ENCODE assay signal across 5 fruit fly cellular contexts in genomic region chr3R:29506581-29506980, dm6.
TF ChIP-seq lines count a peak whose summit lies in the region.

No protein-coding gene starts in this region.

- no peak for TF ChIP-seq CTCF in whole organism, embryonic (GFP tag; optimal IDR thresholded peaks at IDR 0.05; lab: Kevin White, UChicago)

TF ChIP-seq in whole organism, 6 proteins besides CTCF, POLR2A, EP300 and RAD21:
- TF ChIP-seq usp (GFP tag; optimal IDR thresholded peaks at IDR 0.05; lab: Kevin White, UChicago) (no peak), Dll (optimal IDR thresholded peaks at IDR 0.05; lab: Kevin White, UChicago) (peak; percentile 35)

TF ChIP-seq in whole organism, embryonic, 481 proteins besides CTCF, POLR2A, EP300 and RAD21 (continues in another document):
- TF ChIP-seq CG10462 (GFP tag; optimal IDR thresholded peaks at IDR 0.05; lab: Kevin White, UChicago) (no peak), vvl (GFP tag; IDR thresholded peaks at IDR 0.05; lab: Robert Waterston, UW) (0 out of 2 replicates have a peak, but pooled peaks have one; percentile 33), gcm2 (GFP tag; optimal IDR thresholded peaks at IDR 0.05; lab: Kevin White, UChicago) (no peak), CoRest (tag; optimal IDR thresholded peaks at IDR 0.05; lab: Kevin White, UChicago) (no peak), usp (GFP tag; optimal IDR thresholded peaks at IDR 0.05; lab: Kevin White, UChicago) (no peak), ken (GFP tag; IDR thresholded peaks at IDR 0.05; lab: Robert Waterston, UW) (no peak), Poxn (GFP tag; IDR thresholded peaks at IDR 0.05; lab: Robert Waterston, UW) (no peak), danr (GFP tag; IDR thresholded peaks at IDR 0.05; lab: Robert Waterston, UW) (0 out of 2 replicates have a peak, but pooled peaks have one; percentile 8), CG9797 (GFP tag; optimal IDR thresholded peaks at IDR 0.05; lab: Kevin White, UChicago) (no peak), CG17829 (tag; optimal IDR thresholded peaks at IDR 0.05; lab: Kevin White, UChicago) (peak; percentile 27), sc (optimal IDR thresholded peaks at IDR 0.05; lab: Kevin White, UChicago) (no peak), sc (GFP tag; optimal IDR thresholded peaks at IDR 0.05; lab: Kevin White, UChicago) (no peak), unpg (GFP tag; optimal IDR thresholded peaks at IDR 0.05; lab: Kevin White, UChicago) (no peak), Xrp1 (GFP tag; IDR thresholded peaks at IDR 0.05; lab: Robert Waterston, UW) (peak; percentile 54; the same call in 1 of the 2 replicates), CG3407 (GFP tag; optimal IDR thresholded peaks at IDR 0.05; lab: Kevin White, UChicago) (no peak), CG9727 (GFP tag; optimal IDR thresholded peaks at IDR 0.05; lab: Kevin White, UChicago) (no peak), CG12104 (GFP tag; optimal IDR thresholded peaks at IDR 0.05; lab: Kevin White, UChicago) (no peak), CG17912 (GFP tag; optimal IDR thresholded peaks at IDR 0.05; lab: Kevin White, UChicago) (no peak), CG10959 (GFP tag; IDR thresholded peaks at IDR 0.05; lab: Robert Waterston, UW) (no peak), chn (GFP tag; optimal IDR thresholded peaks at IDR 0.05; lab: Kevin White, UChicago) (no peak), Usf (GFP tag; optimal IDR thresholded peaks at IDR 0.05; lab: Kevin White, UChicago) (no peak), CG17186 (GFP tag; optimal IDR thresholded peaks at IDR 0.05; lab: Kevin White, UChicago) (no peak), croc (GFP tag; conservative IDR thresholded peaks at IDR 0.05; lab: Robert Waterston, UW) (no peak)

TF ChIP-seq in whole organism, prepupa, 60 proteins besides CTCF, POLR2A, EP300 and RAD21 (continues in another document):
- TF ChIP-seq CG6854 (GFP tag; optimal IDR thresholded peaks at IDR 0.05; lab: Kevin White, UChicago), result no peak
- peak; percentile 16 for TF ChIP-seq achi (GFP tag; optimal IDR thresholded peaks at IDR 0.05; lab: Kevin White, UChicago)
- TF ChIP-seq CG10631 (GFP tag; optimal IDR thresholded peaks at IDR 0.05; lab: Kevin White, UChicago), result peak; percentile 48
- peak; percentile 80 for TF ChIP-seq Ets96B (tag; optimal IDR thresholded peaks at IDR 0.05; lab: Kevin White, UChicago)
- TF ChIP-seq fd59A (GFP tag; optimal IDR thresholded peaks at IDR 0.05; lab: Kevin White, UChicago), result peak; percentile 1
- peak; percentile 36 for TF ChIP-seq CG8632 (GFP tag; optimal IDR thresholded peaks at IDR 0.05; lab: Kevin White, UChicago)
- TF ChIP-seq CG10669 (GFP tag; optimal IDR thresholded peaks at IDR 0.05; lab: Kevin White, UChicago), result no peak
- TF ChIP-seq CG7368 (GFP tag; optimal IDR thresholded peaks at IDR 0.05; lab: Kevin White, UChicago), result peak; percentile 5
- TF ChIP-seq cyc (GFP tag; optimal IDR thresholded peaks at IDR 0.05; lab: Kevin White, UChicago), result no peak
- peak in 1 of 2 experiments; percentile 6 for TF ChIP-seq salr (GFP tag; optimal IDR thresholded peaks at IDR 0.05; lab: Kevin White, UChicago)
- TF ChIP-seq CG11902 (GFP tag; optimal IDR thresholded peaks at IDR 0.05; lab: Kevin White, UChicago), result peak; percentile 13
- TF ChIP-seq CG32006 (GFP tag; optimal IDR thresholded peaks at IDR 0.05; lab: Kevin White, UChicago), result no peak
- peak; percentile 80 for TF ChIP-seq Eip78C (GFP tag; lab: Kevin White, UChicago)
- TF ChIP-seq Sox102F (GFP tag; optimal IDR thresholded peaks at IDR 0.05; lab: Kevin White, UChicago), result no peak
- peak; percentile 13 for TF ChIP-seq CG34406 (GFP tag; optimal IDR thresholded peaks at IDR 0.05; lab: Kevin White, UChicago)
- TF ChIP-seq Met (GFP tag; optimal IDR thresholded peaks at IDR 0.05; lab: Kevin White, UChicago), result peak; percentile 2
- peak; percentile 5 to 67 for TF ChIP-seq ss (GFP tag; optimal IDR thresholded peaks at IDR 0.05; lab: Kevin White, UChicago)
- TF ChIP-seq Hr39 (GFP tag; optimal IDR thresholded peaks at IDR 0.05; lab: Kevin White, UChicago), result peak; percentile 15
- no peak for TF ChIP-seq CG15336 (GFP tag; IDR thresholded peaks at IDR 0.05; lab: Robert Waterston, UW)
- TF ChIP-seq topi (GFP tag; optimal IDR thresholded peaks at IDR 0.05; lab: Kevin White, UChicago), result peak; percentile 22
- TF ChIP-seq esn (GFP tag; optimal IDR thresholded peaks at IDR 0.05; lab: Kevin White, UChicago), result peak; percentile 43
- TF ChIP-seq Eip75B (GFP tag; optimal IDR thresholded peaks at IDR 0.05; lab: Kevin White, UChicago), result peak; percentile 27
- no peak for TF ChIP-seq fkh (GFP tag; optimal IDR thresholded peaks at IDR 0.05; lab: Kevin White, UChicago)

TF ChIP-seq in whole organism, pupa, 21 proteins besides CTCF, POLR2A, EP300 and RAD21:
- TF ChIP-seq Pif1A (GFP tag; optimal IDR thresholded peaks at IDR 0.05; lab: Kevin White, UChicago) (no peak), CG9948 (tag; optimal IDR thresholded peaks at IDR 0.05; lab: Kevin White, UChicago) (no peak), CG12605 (GFP tag; IDR thresholded peaks at IDR 0.05; lab: Robert Waterston, UW) (0 out of 2 replicates have a peak, but pooled peaks have one; percentile 17), Pif1B (GFP tag; optimal IDR thresholded peaks at IDR 0.05; lab: Kevin White, UChicago) (no peak), Ets98B (GFP tag; IDR thresholded peaks at IDR 0.05; lab: Robert Waterston, UW) (peak; percentile 64), CG15710 (tag; optimal IDR thresholded peaks at IDR 0.05; lab: Kevin White, UChicago) (peak; percentile 36), D1 (tag; optimal IDR thresholded peaks at IDR 0.05; lab: Kevin White, UChicago) (no peak), CG8301 (tag; optimal IDR thresholded peaks at IDR 0.05; lab: Kevin White, UChicago) (no peak), CG8159 (tag; optimal IDR thresholded peaks at IDR 0.05; lab: Kevin White, UChicago) (peak; percentile 38), CG34367 (tag; optimal IDR thresholded peaks at IDR 0.05; lab: Kevin White, UChicago) (no peak), CG13204 (GFP tag; optimal IDR thresholded peaks at IDR 0.05; lab: Kevin White, UChicago) (peak; percentile 18), CG4496 (GFP tag; IDR thresholded peaks at IDR 0.05; lab: Robert Waterston, UW) (peak; percentile 59), EcR (GFP tag; optimal IDR thresholded peaks at IDR 0.05; lab: Kevin White, UChicago) (no peak), gl (tag; optimal IDR thresholded peaks at IDR 0.05; lab: Kevin White, UChicago) (no peak), CG17806 (tag; optimal IDR thresholded peaks at IDR 0.05; lab: Kevin White, UChicago) (no peak), fd96Ca (GFP tag; IDR thresholded peaks at IDR 0.05; lab: Robert Waterston, UW) (peak; percentile 55; the same call in 1 of the 3 replicates), Snoo (tag; optimal IDR thresholded peaks at IDR 0.05; lab: Kevin White, UChicago) (peak; percentile 9), CG10348 (GFP tag; IDR thresholded peaks at IDR 0.05; lab: Robert Waterston, UW) (no peak), CG32121 (GFP tag; IDR thresholded peaks at IDR 0.05; lab: Robert Waterston, UW) (peak; percentile 39; the same call in 1 of the 2 replicates), CG14655 (GFP tag; optimal IDR thresholded peaks at IDR 0.05; lab: Kevin White, UChicago) (no peak), rn (GFP tag; IDR thresholded peaks at IDR 0.05; lab: Robert Waterston, UW) (peak; percentile 56)
TF ChIP-seq in whole organism, pupa: peak in this region for 10.

TF ChIP-seq in whole organism, wandering third instar larva, 38 proteins besides CTCF, POLR2A, EP300 and RAD21:
- TF ChIP-seq HLH106 (tag; optimal IDR thresholded peaks at IDR 0.05; lab: Kevin White, UChicago) (peak; percentile 90), dmrt93B (GFP tag; optimal IDR thresholded peaks at IDR 0.05; lab: Kevin White, UChicago) (peak; percentile 8), Sp1 (GFP tag; optimal IDR thresholded peaks at IDR 0.05; lab: Kevin White, UChicago) (peak; percentile 34), jim (GFP tag; optimal IDR thresholded peaks at IDR 0.05; lab: Kevin White, UChicago) (no peak), Hr78 (GFP tag; optimal IDR thresholded peaks at IDR 0.05; lab: Kevin White, UChicago) (no peak), Myc (optimal IDR thresholded peaks at IDR 0.05; lab: Kevin White, UChicago) (no peak), ey (GFP tag; optimal IDR thresholded peaks at IDR 0.05; lab: Kevin White, UChicago) (peak; percentile 28), psq (GFP tag; optimal IDR thresholded peaks at IDR 0.05; lab: Kevin White, UChicago) (peak; percentile 26), tai (GFP tag; optimal IDR thresholded peaks at IDR 0.05; lab: Kevin White, UChicago) (no peak), rgr (GFP tag; optimal IDR thresholded peaks at IDR 0.05; lab: Kevin White, UChicago) (peak; percentile 10), OdsH (GFP tag; optimal IDR thresholded peaks at IDR 0.05; lab: Kevin White, UChicago) (peak; percentile 49), br (GFP tag; optimal IDR thresholded peaks at IDR 0.05; lab: Kevin White, UChicago) (peak; percentile 42), fru (GFP tag; optimal IDR thresholded peaks at IDR 0.05; lab: Kevin White, UChicago) (peak; percentile 54), h (GFP tag; optimal IDR thresholded peaks at IDR 0.05; lab: Kevin White, UChicago) (peak; percentile 21), foxo (GFP tag; optimal IDR thresholded peaks at IDR 0.05; lab: Kevin White, UChicago) (peak in 1 of 2 experiments; percentile 91), Dif (GFP tag; optimal IDR thresholded peaks at IDR 0.05; lab: Kevin White, UChicago; ENCODE audit: partially characterized antibody) (no peak), Rel (GFP tag; optimal IDR thresholded peaks at IDR 0.05; lab: Kevin White, UChicago) (no peak), Rel (tag; optimal IDR thresholded peaks at IDR 0.05; lab: Kevin White, UChicago) (peak; percentile 54), woc (GFP tag; optimal IDR thresholded peaks at IDR 0.05; lab: Kevin White, UChicago) (no peak), brk (GFP tag; optimal IDR thresholded peaks at IDR 0.05; lab: Kevin White, UChicago) (no peak)
